Fruit fly (Drosophila melanogaster) whole organism, embryonic: ENCODE results near the gene JIL-1.

ENCODE experiments used
- Atf6 ChIP-seq: fragments of 200-800 bp; sonication (Bioruptor generic); IDR thresholded peaks from 2 replicates; pipeline ENCODE4 v1.3.6; 2022; ENCODE audit warnings: missing biosample characterization, missing genetic modification characterization
- CG10267 ChIP-seq: fragments of 200-800 bp; sonication (Bioruptor generic); optimal IDR thresholded peaks from 2 replicates; lab custom pipeline; 2018; ENCODE audit warnings: missing biosample characterization, mild to moderate bottlenecking, missing genetic modification characterization, moderate library complexity
- CG11085 ChIP-seq: fragments of 200-800 bp; sonication (Bioruptor generic); IDR thresholded peaks from 2 replicates; pipeline ENCODE4 v1.3.6; 2022; ENCODE audit warnings: missing biosample characterization, missing genetic modification characterization
- CG12299 ChIP-seq: fragments of 200-800 bp; sonication (Bioruptor generic); optimal IDR thresholded peaks from 2 replicates; lab custom pipeline; 2018; ENCODE audit warnings: missing biosample characterization, mild to moderate bottlenecking, missing genetic modification characterization
- CG13287 ChIP-seq: fragments of 200-800 bp; sonication (Bioruptor generic); IDR thresholded peaks from 2 replicates; pipeline ENCODE4 v1.3.6; 2022; ENCODE audit warnings: missing biosample characterization, missing genetic modification characterization; ENCODE audit not compliant: partially characterized antibody
- CG13296 ChIP-seq: fragments of 200-800 bp; sonication (Bioruptor generic); optimal IDR thresholded peaks from 3 replicates; lab custom pipeline; 2018; ENCODE audit warnings: missing biosample characterization, mild to moderate bottlenecking, missing genetic modification characterization
- CG15269 ChIP-seq: fragments of 200-800 bp; sonication (Bioruptor generic); optimal IDR thresholded peaks from 2 replicates; lab custom pipeline; 2018; ENCODE audit warnings: missing biosample characterization, mild to moderate bottlenecking, missing genetic modification characterization, moderate library complexity
- CG15514 ChIP-seq: fragments of 200-800 bp; sonication (Bioruptor generic); optimal IDR thresholded peaks from 3 replicates; lab custom pipeline; 2017; ENCODE audit warnings: missing biosample characterization, missing genetic modification characterization, mild to moderate bottlenecking, moderate library complexity, missing genetic modification reagents
- CG15601 ChIP-seq: fragments of 200-800 bp; sonication (Bioruptor generic); optimal IDR thresholded peaks from 3 replicates; lab custom pipeline; 2019; ENCODE audit warnings: missing biosample characterization, mild to moderate bottlenecking, missing genetic modification characterization, moderate library complexity
- CG18599 ChIP-seq: fragments of 200-800 bp; sonication (Bioruptor generic); optimal IDR thresholded peaks from 3 replicates; lab custom pipeline; 2017; ENCODE audit warnings: missing biosample characterization, missing genetic modification characterization, mild to moderate bottlenecking, moderate library complexity, missing genetic modification reagents
- CG2678 ChIP-seq: fragments of 200-800 bp; sonication (Bioruptor generic); optimal IDR thresholded peaks from 3 replicates; lab custom pipeline; 2019; ENCODE audit warnings: missing biosample characterization, mild to moderate bottlenecking, missing genetic modification characterization, moderate library complexity
- CG34422 ChIP-seq: fragments of 200-800 bp; sonication (Bioruptor generic); IDR thresholded peaks from 3 replicates; pipeline ENCODE4 v1.3.6; 2022; ENCODE audit warnings: missing biosample characterization, missing genetic modification characterization
- CG3847 ChIP-seq: fragments of 200-800 bp; sonication (Bioruptor generic); IDR thresholded peaks from 2 replicates; pipeline ENCODE4 v1.3.6; 2022; ENCODE audit warnings: missing biosample characterization, missing genetic modification characterization
- CG42726 ChIP-seq: fragments of 200-800 bp; sonication (Bioruptor generic); IDR thresholded peaks from 2 replicates; pipeline ENCODE4 v1.3.6; 2022; ENCODE audit warnings: missing biosample characterization, missing genetic modification characterization; ENCODE audit not compliant: partially characterized antibody
- CG4424 ChIP-seq: fragments of 200-800 bp; sonication (Bioruptor generic); optimal IDR thresholded peaks from 3 replicates; lab custom pipeline; 2016; ENCODE audit warnings: missing biosample characterization, missing genetic modification characterization
- CG6175 ChIP-seq: fragments of 200-800 bp; sonication (Bioruptor generic); IDR thresholded peaks from 3 replicates; pipeline ENCODE4 v1.3.6; 2022; ENCODE audit warnings: missing biosample characterization, missing genetic modification characterization
- CG7963 ChIP-seq: fragments of 200-800 bp; sonication (Bioruptor generic); IDR thresholded peaks from 3 replicates; pipeline ENCODE4 v1.3.6; 2022; ENCODE audit warnings: missing biosample characterization, missing genetic modification characterization; ENCODE audit not compliant: partially characterized antibody
- CHES-1-like ChIP-seq: fragments of 200-800 bp; sonication (Bioruptor generic); optimal IDR thresholded peaks from 2 replicates; lab custom pipeline; 2016; ENCODE audit warnings: missing biosample characterization, missing genetic modification characterization
- Deaf1 ChIP-seq: fragments of 200-800 bp; optimal IDR thresholded peaks from 3 replicates; lab custom pipeline; 2019; ENCODE audit warnings: missing biosample characterization, mild to moderate bottlenecking, missing genetic modification characterization, moderate library complexity
- Drgx ChIP-seq: fragments of 200-800 bp; sonication (Bioruptor generic); IDR thresholded peaks from 2 replicates; pipeline ENCODE4 v1.3.6; 2022; ENCODE audit warnings: missing biosample characterization, missing genetic modification characterization
- Fer1 ChIP-seq: fragments of 200-800 bp; sonication (Bioruptor generic); optimal IDR thresholded peaks from 2 replicates; lab custom pipeline; 2017; ENCODE audit warnings: missing biosample characterization, mild to moderate bottlenecking, missing genetic modification characterization
- HHEX ChIP-seq: fragments of 200-800 bp; sonication (Bioruptor generic); optimal IDR thresholded peaks from 3 replicates; lab custom pipeline; 2017; ENCODE audit warnings: missing biosample characterization, mild to moderate bottlenecking, missing genetic modification characterization, missing genetic modification reagents
- HmgZ ChIP-seq: fragments of 200-800 bp; sonication (Bioruptor generic); optimal IDR thresholded peaks from 2 replicates; lab custom pipeline; 2018; ENCODE audit warnings: missing biosample characterization, mild to moderate bottlenecking, missing genetic modification characterization
- Hr78 ChIP-seq, 2 experiments: fragments of 200-800 bp in 1 of 2; fragments of >200 bp in 1 of 2; sonication (Bioruptor generic) in 1 of 2; optimal IDR thresholded peaks; 2 replicates each; lab custom pipeline; 2017 to 2019; ENCODE audit warnings: missing biosample characterization in 2 of 2, missing genetic modification characterization in 2 of 2, mild to moderate bottlenecking in 1 of 2, moderate library complexity in 1 of 2
- Jarid2 ChIP-seq: fragments of 200-800 bp; sonication (Bioruptor generic); optimal IDR thresholded peaks from 3 replicates; lab custom pipeline; 2017; ENCODE audit warnings: mild to moderate bottlenecking, missing biosample characterization, missing genetic modification reagents, missing genetic modification characterization
- Med ChIP-seq: fragments of 200-800 bp; sonication (Bioruptor generic); peaks from one replicate; lab custom pipeline; 2016; ENCODE audit warnings: missing biosample characterization, missing genetic modification characterization, mild to moderate bottlenecking, inconsistent platforms, moderate library complexity
- Mrtf ChIP-seq: fragments of 200-800 bp; sonication (Bioruptor generic); IDR thresholded peaks from 3 replicates; pipeline ENCODE4 v1.3.6; 2022; ENCODE audit warnings: missing biosample characterization, missing genetic modification characterization
- PHDP ChIP-seq: fragments of 200-800 bp; sonication (Bioruptor generic); optimal IDR thresholded peaks from 3 replicates; lab custom pipeline; 2018; ENCODE audit warnings: missing biosample characterization, mild to moderate bottlenecking, missing genetic modification characterization, moderate library complexity
- TFAM ChIP-seq: fragments of 200-800 bp; sonication (Bioruptor generic); optimal IDR thresholded peaks from 2 replicates; lab custom pipeline; 2017; ENCODE audit warnings: missing biosample characterization, missing genetic modification characterization, inconsistent platforms
- Trl ChIP-seq, 3 experiments: fragments of >200 bp in 2 of 3; fragments of 200-800 bp in 1 of 3; sonication (Bioruptor generic) in 1 of 3; optimal IDR thresholded peaks; 2 replicates in 1 of 3; 3 replicates in 2 of 3; lab custom pipeline; 2016 to 2017; ENCODE audit warnings: missing biosample characterization in 1 of 3, missing genetic modification characterization in 1 of 3
- caup ChIP-seq: fragments of 200-800 bp; sonication (Bioruptor generic); optimal IDR thresholded peaks from 3 replicates; lab custom pipeline; 2017; ENCODE audit warnings: missing biosample characterization, mild to moderate bottlenecking, missing genetic modification characterization, moderate library complexity; ENCODE audit not compliant: severe bottlenecking
- ci ChIP-seq: fragments of 200-800 bp; sonication (Bioruptor generic); IDR thresholded peaks from 3 replicates; pipeline ENCODE4 v1.3.6; 2022; ENCODE audit warnings: missing biosample characterization, missing genetic modification characterization
- crol ChIP-seq: fragments of 200-800 bp; sonication (Bioruptor generic); IDR thresholded peaks from 2 replicates; pipeline ENCODE4 v1.3.6; 2022; ENCODE audit warnings: missing biosample characterization, missing genetic modification characterization
- cwo ChIP-seq: fragments of 200-800 bp; sonication (Bioruptor generic); optimal IDR thresholded peaks from 3 replicates; lab custom pipeline; 2017; ENCODE audit warnings: missing biosample characterization, missing genetic modification characterization, mild to moderate bottlenecking, moderate library complexity, missing genetic modification reagents
- ftz-f1 ChIP-seq: fragments of 200-800 bp; sonication (Bioruptor generic); optimal IDR thresholded peaks from 2 replicates; lab custom pipeline; 2016; ENCODE audit warnings: missing biosample characterization, missing genetic modification characterization
- gce ChIP-seq: fragments of 200-800 bp; sonication (Bioruptor generic); IDR thresholded peaks from 3 replicates; pipeline ENCODE4 v1.3.6; 2022; ENCODE audit warnings: missing biosample characterization, missing genetic modification characterization
- gro ChIP-seq: fragments of 200-800 bp; sonication (Bioruptor generic); optimal IDR thresholded peaks from 2 replicates; lab custom pipeline; 2016; ENCODE audit warnings: missing biosample characterization, missing genetic modification characterization
- ken ChIP-seq: fragments of 200-800 bp; sonication (Bioruptor generic); IDR thresholded peaks from 3 replicates; pipeline ENCODE4 v1.3.6; 2022; ENCODE audit warnings: missing biosample characterization, missing genetic modification characterization
- lab ChIP-seq: fragments of 200-800 bp; sonication (Bioruptor generic); optimal IDR thresholded peaks from 3 replicates; lab custom pipeline; 2017; ENCODE audit warnings: missing biosample characterization, missing genetic modification characterization, mild to moderate bottlenecking, moderate library complexity, missing genetic modification reagents
- mam ChIP-seq: fragments of 200-800 bp; sonication (Bioruptor generic); optimal IDR thresholded peaks from 3 replicates; lab custom pipeline; 2016; ENCODE audit warnings: missing biosample characterization, missing genetic modification characterization
- mirr ChIP-seq: fragments of 200-800 bp; sonication (Bioruptor generic); optimal IDR thresholded peaks from 3 replicates; lab custom pipeline; 2018; ENCODE audit warnings: missing biosample characterization, mild to moderate bottlenecking, missing genetic modification characterization
- otp ChIP-seq: fragments of 200-800 bp; sonication (Bioruptor generic); IDR thresholded peaks from 3 replicates; pipeline ENCODE4, ENCODE4 v1.3.6; 2022; ENCODE audit warnings: missing biosample characterization, missing genetic modification characterization
- sna ChIP-seq: fragments of 200-800 bp; sonication (Bioruptor generic); IDR thresholded peaks from 2 replicates; pipeline ENCODE4 v1.3.6; 2022; ENCODE audit warnings: missing biosample characterization, missing genetic modification characterization; ENCODE audit not compliant: partially characterized antibody
- sug ChIP-seq: fragments of 200-800 bp; optimal IDR thresholded peaks from 2 replicates; lab custom pipeline; 2019; ENCODE audit warnings: missing biosample characterization, mild to moderate bottlenecking, missing genetic modification characterization, moderate library complexity
- tna ChIP-seq: fragments of 200-800 bp; sonication (Bioruptor generic); IDR thresholded peaks from 2 replicates; pipeline ENCODE4 v1.3.6; 2022; ENCODE audit warnings: missing biosample characterization, missing genetic modification characterization; ENCODE audit not compliant: partially characterized antibody
- ttk ChIP-seq: fragments of 200-800 bp; sonication (Bioruptor generic); IDR thresholded peaks from 2 replicates; pipeline ENCODE4 v2.1.2; 2022; ENCODE audit warnings: missing biosample characterization, missing genetic modification characterization
- vvl ChIP-seq: fragments of 200-800 bp; sonication (Bioruptor generic); IDR thresholded peaks from 2 replicates; pipeline ENCODE4 v1.3.6; 2022; ENCODE audit warnings: missing biosample characterization, missing genetic modification characterization

JIL-1 gene

DNA sequence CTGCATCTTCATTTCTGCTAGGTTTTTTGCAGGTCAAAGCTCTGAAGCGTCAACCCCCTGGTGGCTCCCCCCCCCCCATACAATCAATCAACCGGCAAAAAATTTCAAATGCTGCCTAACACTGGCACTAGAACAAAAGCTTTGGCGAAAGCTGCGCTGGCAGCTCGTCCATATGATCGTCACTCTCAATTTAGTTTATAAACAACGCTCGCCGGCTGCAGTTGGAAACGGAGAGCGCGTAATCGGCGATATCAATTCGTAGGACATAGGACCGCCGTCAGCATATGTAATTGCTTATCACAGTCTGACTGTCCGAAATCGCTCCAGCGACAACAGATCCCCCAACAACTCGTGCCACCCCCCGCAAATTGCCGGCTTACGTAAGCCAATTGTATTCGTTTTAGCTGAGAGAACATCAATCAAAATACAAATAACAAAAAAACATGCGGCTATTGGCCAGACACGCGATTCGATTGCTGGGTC lies 22.6 kb downstream of the JIL-1 start, which contains the start of gene Mocs1 (continued):
- peak; percentile 96 for TF ChIP-seq crol
- TF ChIP-seq CG10267: peak; percentile 24
- TF ChIP-seq CG7963 (GFP tag; lab: Robert Waterston, UW): no peak
- TF ChIP-seq CG3847 (GFP tag; lab: Robert Waterston, UW): peak; percentile 25; the same call in 1 of the 2 replicates
- TF ChIP-seq Trl (optimal IDR thresholded peaks at IDR 0.05; lab: Kevin White, UChicago): peak in 1 of 2 experiments; percentile 6
- TF ChIP-seq Trl (GFP tag; optimal IDR thresholded peaks at IDR 0.05; lab: Kevin White, UChicago): no peak
- TF ChIP-seq CG13296 (GFP tag; lab: Kevin White, UChicago): peak; percentile 5
- peak; percentile 8 for TF ChIP-seq Deaf1 (tag; lab: Kevin White, UChicago)
- TF ChIP-seq Mrtf (GFP tag; lab: Robert Waterston, UW): peak; percentile 13; the same call in 1 of the 3 replicates
- TF ChIP-seq lab (GFP tag; lab: Kevin White, UChicago): peak; percentile 68
- TF ChIP-seq CG15269 (tag; lab: Kevin White, UChicago): peak; percentile 6
- peak; percentile 77; the same call in 1 of the 3 replicates for TF ChIP-seq CG34422
- peak; percentile 57 for TF ChIP-seq Jarid2 (GFP tag; lab: Kevin White, UChicago)
- TF ChIP-seq ci (GFP tag; lab: Robert Waterston, UW): 0 out of 3 replicates have a peak, but pooled peaks have one; percentile 28
- TF ChIP-seq CG6175 (GFP tag; lab: Robert Waterston, UW): 0 out of 3 replicates have a peak, but pooled peaks have one; percentile 39
- peak; percentile 40 for TF ChIP-seq ftz-f1 (GFP tag; lab: Kevin White, UChicago)
- TF ChIP-seq ttk (GFP tag; lab: Robert Waterston, UW): peak; percentile 26; the same call in 1 of the 2 replicates
- TF ChIP-seq sna (GFP tag; lab: Robert Waterston, UW): no peak
- peak; percentile 26; the same call in 1 of the 2 replicates for TF ChIP-seq CG42726 (GFP tag; lab: Robert Waterston, UW)
- peak; percentile 2 for TF ChIP-seq PHDP
- 0 out of 2 replicates have a peak, but pooled peaks have one; percentile 43 for TF ChIP-seq Atf6
- no peak for TF ChIP-seq TFAM
- TF ChIP-seq gro (GFP tag; lab: Kevin White, UChicago): peak; percentile 15
- peak; percentile 20; the same call in 1 of the 2 replicates for TF ChIP-seq CG11085 (GFP tag; lab: Robert Waterston, UW)
- peak; percentile 6 for TF ChIP-seq CG18599 (GFP tag; lab: Kevin White, UChicago)
- TF ChIP-seq CG2678 (tag; lab: Kevin White, UChicago): peak; percentile 7
- TF ChIP-seq mam: no peak
- peak; percentile 41 for TF ChIP-seq Fer1 (GFP tag; lab: Kevin White, UChicago)
- TF ChIP-seq CG15601: no peak
- TF ChIP-seq caup (GFP tag; lab: Kevin White, UChicago): peak; percentile 6
- peak; percentile 75 for TF ChIP-seq Med (GFP tag; lab: Kevin White, UChicago)
- TF ChIP-seq sug (tag; lab: Kevin White, UChicago): peak; percentile 99
- peak; percentile 53 for TF ChIP-seq Drgx
- peak in 1 of 2 experiments; percentile 98 for TF ChIP-seq Hr78 (GFP tag; optimal IDR thresholded peaks at IDR 0.05; lab: Kevin White, UChicago)
- TF ChIP-seq CHES-1-like (GFP tag; lab: Kevin White, UChicago): peak; percentile 15
- TF ChIP-seq tna: peak; percentile 11; the same call in 1 of the 2 replicates
- TF ChIP-seq CG15514 (GFP tag; lab: Kevin White, UChicago): peak; percentile 53
- TF ChIP-seq HmgZ (tag; lab: Kevin White, UChicago): peak; percentile 38
- TF ChIP-seq ken: no peak
- peak; percentile 40 for TF ChIP-seq cwo (GFP tag; lab: Kevin White, UChicago)
- 0 out of 3 replicates have a peak, but pooled peaks have one; percentile 24 for TF ChIP-seq otp
- TF ChIP-seq CG13287 (GFP tag; lab: Robert Waterston, UW): peak; percentile 49; the same call in 1 of the 2 replicates
- no peak for TF ChIP-seq gce
- TF ChIP-seq HHEX: peak; percentile 6
- no peak for TF ChIP-seq CG12299 (tag; lab: Kevin White, UChicago)
- TF ChIP-seq mirr (GFP tag; lab: Kevin White, UChicago): peak; percentile 23
- no peak for TF ChIP-seq CG4424 (GFP tag; lab: Kevin White, UChicago)
- 0 out of 2 replicates have a peak, but pooled peaks have one; percentile 8 for TF ChIP-seq vvl (GFP tag; lab: Robert Waterston, UW)
